Fruit fly (Drosophila melanogaster) S2 (cell line): ENCODE data around the gene Caper.

Experiments
- CG8478 ChIP-seq: fragments of >200 bp; optimal IDR thresholded peaks from 2 replicates; lab custom pipeline; 2018
- CTCF ChIP-seq, 2 experiments: fragments of >200 bp; optimal IDR thresholded peaks; 2 replicates each; lab custom pipeline; 2018

DNA sequence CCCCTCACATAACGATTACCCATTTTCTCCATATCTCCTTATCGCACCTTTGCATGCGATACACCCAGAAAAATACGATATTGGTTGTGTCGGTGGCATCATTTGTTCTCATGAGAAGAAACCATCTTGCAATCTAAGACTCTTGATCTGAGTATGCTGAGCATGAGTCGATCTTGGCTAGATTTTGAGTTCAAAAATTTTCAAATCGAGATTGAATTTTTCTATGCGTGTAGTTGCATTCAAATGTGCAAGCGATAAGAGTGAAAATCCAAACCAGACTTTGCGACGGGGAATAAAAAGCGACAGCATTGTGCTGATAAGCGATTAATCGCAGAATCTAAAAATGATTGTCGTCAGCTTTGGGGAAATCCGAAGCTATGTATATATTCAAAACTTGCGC is 48.8 kb downstream of the Caper start:
- TF ChIP-seq CTCF (optimal IDR thresholded peaks at IDR 0.05; lab: Kevin White, UChicago) (no peak), CG8478 (no peak)
